ENCODE assay signal across 1 fruit fly cellular context in the genomic region with DNA sequence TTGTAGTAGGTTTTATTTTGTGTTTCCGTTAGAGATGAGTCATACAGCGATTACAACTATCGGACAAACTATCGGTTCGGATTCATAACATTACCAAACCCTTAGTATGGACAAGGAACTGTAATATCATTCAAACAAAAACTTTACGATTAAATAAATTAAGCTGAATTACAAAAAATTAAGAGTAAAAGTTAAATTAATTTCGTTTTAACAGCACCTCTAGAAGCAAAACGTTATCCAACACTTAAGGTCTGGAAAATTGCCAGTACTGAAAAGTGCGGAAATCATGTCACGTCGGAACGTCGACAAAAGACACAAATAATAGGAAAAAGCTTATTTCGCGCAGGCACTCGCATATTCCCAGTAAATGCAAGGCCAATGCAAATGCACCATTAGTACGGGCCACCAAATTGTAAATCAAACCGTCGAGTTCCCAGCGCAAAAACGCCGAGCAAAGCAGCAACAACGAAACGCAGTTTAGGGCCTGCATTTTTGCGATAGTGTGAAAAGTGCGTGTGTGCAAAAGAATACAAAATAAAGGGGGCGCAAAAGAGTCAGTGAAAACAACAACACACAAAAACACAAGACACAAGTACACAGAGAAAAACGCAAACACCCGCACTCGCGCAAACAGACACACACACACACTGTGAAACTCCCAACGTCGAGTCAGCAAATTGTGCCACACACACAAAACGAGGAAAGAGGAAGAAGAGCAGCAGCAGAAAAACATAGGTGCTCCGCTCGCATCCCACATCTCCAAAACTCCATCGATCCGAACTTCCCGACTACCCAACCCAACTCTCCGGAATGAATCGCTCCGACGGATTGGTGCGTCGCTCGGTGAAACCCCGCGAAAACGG.
TF ChIP-seq lines count a peak whose summit lies in the region.

A gene (minus strand): TSS at position 36 of the 863 bp plus-strand sequence.
A gene (plus strand): TSS at position 84 of the 863 bp plus-strand sequence.

TF ChIP-seq in whole organism, embryonic, 481 proteins besides CTCF, POLR2A, EP300 and RAD21 (continued from another document and continues in another):
- TF ChIP-seq gt (GFP tag; IDR thresholded peaks at IDR 0.05; lab: Robert Waterston, UW) (peak; percentile 71), Ets65A (GFP tag; lab: Kevin White, UChicago) (peak; percentile 99), lbe (GFP tag; optimal IDR thresholded peaks at IDR 0.05; lab: Kevin White, UChicago) (peak; percentile 90), hb (GFP tag; IDR thresholded peaks at IDR 0.05; lab: Robert Waterston, UW; ENCODE audit: partially characterized antibody) (peak; percentile 81), CG15696 (tag; optimal IDR thresholded peaks at IDR 0.05; lab: Kevin White, UChicago) (peak; percentile 86), Ravus (GFP tag; IDR thresholded peaks at IDR 0.05; lab: Robert Waterston, UW) (peak; percentile 46), prd (optimal IDR thresholded peaks at IDR 0.05; lab: Kevin White, UChicago) (no peak), prd (GFP tag; IDR thresholded peaks at IDR 0.05; lab: Robert Waterston, UW) (peak; percentile 88), vfl (GFP tag; optimal IDR thresholded peaks at IDR 0.05; lab: Kevin White, UChicago) (peak; percentile 86), Mrtf (GFP tag; IDR thresholded peaks at IDR 0.05; lab: Robert Waterston, UW) (peak; percentile 70; the same call in 2 of the 3 replicates), dimm (GFP tag; IDR thresholded peaks at IDR 0.05; lab: Robert Waterston, UW) (no peak), D19B (GFP tag; optimal IDR thresholded peaks at IDR 0.05; lab: Kevin White, UChicago) (peak; percentile 56), pho (GFP tag; optimal IDR thresholded peaks at IDR 0.05; lab: Kevin White, UChicago) (peak; percentile 88), CG6272 (GFP tag; IDR thresholded peaks at IDR 0.05; lab: Robert Waterston, UW) (peak; percentile 77), CG4328 (GFP tag; optimal IDR thresholded peaks at IDR 0.05; lab: Kevin White, UChicago) (peak; percentile 88), MTF-1 (GFP tag; optimal IDR thresholded peaks at IDR 0.05; lab: Kevin White, UChicago; ENCODE audit: borderline replicate concordance) (no peak), Hmx (GFP tag; optimal IDR thresholded peaks at IDR 0.05; lab: Kevin White, UChicago) (peak; percentile 77), CG10147 (GFP tag; optimal IDR thresholded peaks at IDR 0.05; lab: Kevin White, UChicago) (peak; percentile 84), tll (GFP tag; optimal IDR thresholded peaks at IDR 0.05; lab: Kevin White, UChicago) (no peak), Meics (GFP tag; optimal IDR thresholded peaks at IDR 0.05; lab: Kevin White, UChicago) (peak; percentile 86), CHES-1-like (GFP tag; optimal IDR thresholded peaks at IDR 0.05; lab: Kevin White, UChicago) (peak; percentile 90), Ptx1 (GFP tag; IDR thresholded peaks at IDR 0.05; lab: Robert Waterston, UW) (peak; percentile 84), CG7556 (GFP tag; optimal IDR thresholded peaks at IDR 0.05; lab: Kevin White, UChicago) (peak; percentile 83), tap (tag; optimal IDR thresholded peaks at IDR 0.05; lab: Kevin White, UChicago) (peak; percentile 76), Hey (tag; optimal IDR thresholded peaks at IDR 0.05; lab: Kevin White, UChicago) (peak; percentile 33), CG31365 (tag; optimal IDR thresholded peaks at IDR 0.05; lab: Kevin White, UChicago) (no peak), CG9609 (GFP tag; optimal IDR thresholded peaks at IDR 0.05; lab: Kevin White, UChicago) (peak; percentile 91), CG1603 (tag; optimal IDR thresholded peaks at IDR 0.05; lab: Kevin White, UChicago) (peak; percentile 84), CG15479 (GFP tag; optimal IDR thresholded peaks at IDR 0.05; lab: Kevin White, UChicago) (peak; percentile 16), CG13424 (tag; optimal IDR thresholded peaks at IDR 0.05; lab: Kevin White, UChicago) (peak; percentile 90), crc (GFP tag; optimal IDR thresholded peaks at IDR 0.05; lab: Kevin White, UChicago) (peak; percentile 88), zen2 (GFP tag; IDR thresholded peaks at IDR 0.05; lab: Robert Waterston, UW; ENCODE audit: partially characterized antibody) (peak; percentile 84; the same call in 2 of the 3 replicates), sr (GFP tag; IDR thresholded peaks at IDR 0.05; lab: Robert Waterston, UW) (no peak), CG8478 (optimal IDR thresholded peaks at IDR 0.05; lab: Kevin White, UChicago) (no peak), amos (GFP tag; IDR thresholded peaks at IDR 0.05; lab: Robert Waterston, UW; ENCODE audit: partially characterized antibody) (peak; percentile 85), hkb (optimal IDR thresholded peaks at IDR 0.05; lab: Kevin White, UChicago) (no peak), hkb (GFP tag; IDR thresholded peaks at IDR 0.05; lab: Robert Waterston, UW) (peak; percentile 86), bsh (GFP tag; optimal IDR thresholded peaks at IDR 0.05; lab: Kevin White, UChicago) (peak; percentile 36 to 87), CG8290 (GFP tag; optimal IDR thresholded peaks at IDR 0.05; lab: Kevin White, UChicago) (peak; percentile 92), CG8290 (tag; optimal IDR thresholded peaks at IDR 0.05; lab: Kevin White, UChicago) (peak; percentile 70 to 88), CG16813 (GFP tag; IDR thresholded peaks at IDR 0.05; lab: Robert Waterston, UW; ENCODE audit: partially characterized antibody) (peak; percentile 94), fd96Cb (tag; optimal IDR thresholded peaks at IDR 0.05; lab: Kevin White, UChicago) (peak; percentile 76), CG18764 (GFP tag; optimal IDR thresholded peaks at IDR 0.05; lab: Kevin White, UChicago) (peak; percentile 73), CG7928 (GFP tag; optimal IDR thresholded peaks at IDR 0.05; lab: Kevin White, UChicago) (peak; percentile 54), usp (GFP tag; optimal IDR thresholded peaks at IDR 0.05; lab: Kevin White, UChicago) (no peak), slp2 (GFP tag; optimal IDR thresholded peaks at IDR 0.05; lab: Kevin White, UChicago) (peak; percentile 90), Scr (GFP tag; IDR thresholded peaks at IDR 0.05; lab: Robert Waterston, UW; ENCODE audit: partially characterized antibody) (peak; percentile 97), GATAe (GFP tag; conservative IDR thresholded peaks at IDR 0.05; lab: Robert Waterston, UW) (no peak; the same call in 1 of the 2 replicates), CG7372 (GFP tag; IDR thresholded peaks at IDR 0.05; lab: Robert Waterston, UW) (peak; percentile 83), Dad (GFP tag; optimal IDR thresholded peaks at IDR 0.05; lab: Kevin White, UChicago) (peak; percentile 83), sna (GFP tag; IDR thresholded peaks at IDR 0.05; lab: Robert Waterston, UW; ENCODE audit: partially characterized antibody) (peak; percentile 94), H2.0 (GFP tag; IDR thresholded peaks at IDR 0.05; lab: Robert Waterston, UW) (peak; percentile 85), luna (GFP tag; optimal IDR thresholded peaks at IDR 0.05; lab: Kevin White, UChicago) (peak; percentile 87), Side (GFP tag; optimal IDR thresholded peaks at IDR 0.05; lab: Kevin White, UChicago) (peak; percentile 89), C15 (GFP tag; IDR thresholded peaks at IDR 0.05; lab: Robert Waterston, UW) (peak; percentile 72; the same call in 1 of the 3 replicates), CG10959 (GFP tag; IDR thresholded peaks at IDR 0.05; lab: Robert Waterston, UW) (peak; percentile 65), CG14860 (GFP tag; IDR thresholded peaks at IDR 0.05; lab: Robert Waterston, UW; ENCODE audit: partially characterized antibody) (peak; percentile 89), stc (GFP tag; IDR thresholded peaks at IDR 0.05; lab: Robert Waterston, UW) (peak; percentile 82), PHDP (tag; optimal IDR thresholded peaks at IDR 0.05; lab: Kevin White, UChicago) (peak; percentile 89), CG12219 (GFP tag; optimal IDR thresholded peaks at IDR 0.05; lab: Kevin White, UChicago) (peak; percentile 69), cad (GFP tag; optimal IDR thresholded peaks at IDR 0.05; lab: Kevin White, UChicago) (no peak), sim (GFP tag; IDR thresholded peaks at IDR 0.05; lab: Robert Waterston, UW) (no peak), NfI (GFP tag; optimal IDR thresholded peaks at IDR 0.05; lab: Kevin White, UChicago) (peak; percentile 90), so (GFP tag; IDR thresholded peaks at IDR 0.05; lab: Robert Waterston, UW) (peak; percentile 82), CG18619 (GFP tag; optimal IDR thresholded peaks at IDR 0.05; lab: Kevin White, UChicago) (peak; percentile 78), CG2712 (tag; optimal IDR thresholded peaks at IDR 0.05; lab: Kevin White, UChicago) (peak; percentile 89), wor (GFP tag; IDR thresholded peaks at IDR 0.05; lab: Robert Waterston, UW) (peak; percentile 64), CG2199 (GFP tag; IDR thresholded peaks at IDR 0.05; lab: Robert Waterston, UW) (0 out of 3 replicates have a peak, but pooled peaks have one; percentile 76), pfk (GFP tag; optimal IDR thresholded peaks at IDR 0.05; lab: Kevin White, UChicago) (peak; percentile 32), CG15011 (GFP tag; optimal IDR thresholded peaks at IDR 0.05; lab: Kevin White, UChicago) (peak; percentile 73), Hsf (GFP tag; optimal IDR thresholded peaks at IDR 0.05; lab: Kevin White, UChicago) (peak; percentile 93), CG12299 (tag; optimal IDR thresholded peaks at IDR 0.05; lab: Kevin White, UChicago) (peak; percentile 86), gce (GFP tag; IDR thresholded peaks at IDR 0.05; lab: Robert Waterston, UW) (peak; percentile 48; the same call in 1 of the 3 replicates), CG33557 (GFP tag; optimal IDR thresholded peaks at IDR 0.05; lab: Kevin White, UChicago) (peak; percentile 87), CG34224 (GFP tag; IDR thresholded peaks at IDR 0.05; lab: Robert Waterston, UW; ENCODE audit: partially characterized antibody) (peak; percentile 93), kah (GFP tag; optimal IDR thresholded peaks at IDR 0.05; lab: Kevin White, UChicago) (peak; percentile 29), knrl (GFP tag; IDR thresholded peaks at IDR 0.05; lab: Robert Waterston, UW; ENCODE audit: partially characterized antibody) (peak; percentile 92), CG11247 (GFP tag; IDR thresholded peaks at IDR 0.05; lab: Robert Waterston, UW) (peak; percentile 78), mld (GFP tag; IDR thresholded peaks at IDR 0.05; lab: Robert Waterston, UW; ENCODE audit: partially characterized antibody) (peak; percentile 90), CG34422 (GFP tag; IDR thresholded peaks at IDR 0.05; lab: Robert Waterston, UW) (peak; percentile 83), CG17359 (tag; optimal IDR thresholded peaks at IDR 0.05; lab: Kevin White, UChicago) (peak; percentile 84), HmgZ (tag; optimal IDR thresholded peaks at IDR 0.05; lab: Kevin White, UChicago) (peak; percentile 93), Poxn (GFP tag; IDR thresholded peaks at IDR 0.05; lab: Robert Waterston, UW) (peak; percentile 41; the same call in 1 of the 2 replicates), CG9932 (GFP tag; IDR thresholded peaks at IDR 0.05; lab: Robert Waterston, UW) (peak; percentile 91), CG6654 (GFP tag; optimal IDR thresholded peaks at IDR 0.05; lab: Kevin White, UChicago) (peak; percentile 57), bowl (GFP tag; IDR thresholded peaks at IDR 0.05; lab: Robert Waterston, UW) (no peak), bcd (GFP tag; optimal IDR thresholded peaks at IDR 0.05; lab: Kevin White, UChicago) (peak; percentile 82), sisA (GFP tag; IDR thresholded peaks at IDR 0.05; lab: Robert Waterston, UW) (peak; percentile 83), Kr (GFP tag; optimal IDR thresholded peaks at IDR 0.05; lab: Kevin White, UChicago) (no peak), CG4820 (GFP tag; optimal IDR thresholded peaks at IDR 0.05; lab: Kevin White, UChicago) (peak; percentile 79), HLH54F (GFP tag; optimal IDR thresholded peaks at IDR 0.05; lab: Kevin White, UChicago) (peak; percentile 93), Mes4 (GFP tag; optimal IDR thresholded peaks at IDR 0.05; lab: Kevin White, UChicago) (peak; percentile 85), pita (GFP tag; optimal IDR thresholded peaks at IDR 0.05; lab: Kevin White, UChicago) (no peak), CG12236 (GFP tag; optimal IDR thresholded peaks at IDR 0.05; lab: Kevin White, UChicago) (peak; percentile 78), ranshi (GFP tag; IDR thresholded peaks at IDR 0.05; lab: Robert Waterston, UW) (peak; percentile 82), CG12744 (GFP tag; optimal IDR thresholded peaks at IDR 0.05; lab: Kevin White, UChicago) (peak; percentile 90), B-H1 (GFP tag; IDR thresholded peaks at IDR 0.05; lab: Robert Waterston, UW) (peak; percentile 55; the same call in 2 of the 3 replicates), zf30C (GFP tag; optimal IDR thresholded peaks at IDR 0.05; lab: Kevin White, UChicago) (peak; percentile 65), Doc3 (GFP tag; IDR thresholded peaks at IDR 0.05; lab: Robert Waterston, UW; ENCODE audit: partially characterized antibody) (peak; percentile 97), hbn (GFP tag; IDR thresholded peaks at IDR 0.05; lab: Robert Waterston, UW; ENCODE audit: partially characterized antibody) (peak; percentile 93), Sry-β (GFP tag; optimal IDR thresholded peaks at IDR 0.05; lab: Kevin White, UChicago) (peak; percentile 50), lmd (GFP tag; IDR thresholded peaks at IDR 0.05; lab: Robert Waterston, UW) (peak; percentile 82), Pdp1 (GFP tag; optimal IDR thresholded peaks at IDR 0.05; lab: Kevin White, UChicago) (peak; percentile 89 to 92), lilli (GFP tag; optimal IDR thresholded peaks at IDR 0.05; lab: Kevin White, UChicago) (peak; percentile 94), seq (GFP tag; IDR thresholded peaks at IDR 0.05; lab: Robert Waterston, UW) (peak; percentile 80), ERR (GFP tag; optimal IDR thresholded peaks at IDR 0.05; lab: Kevin White, UChicago) (peak; percentile 80), CG6254 (GFP tag; optimal IDR thresholded peaks at IDR 0.05; lab: Kevin White, UChicago) (no peak), Lhr (GFP tag; optimal IDR thresholded peaks at IDR 0.05; lab: Kevin White, UChicago) (peak; percentile 76), grn (GFP tag; optimal IDR thresholded peaks at IDR 0.05; lab: Kevin White, UChicago) (peak; percentile 34), Bteb2 (GFP tag; optimal IDR thresholded peaks at IDR 0.05; lab: Kevin White, UChicago) (peak; percentile 91), sc (optimal IDR thresholded peaks at IDR 0.05; lab: Kevin White, UChicago) (no peak), sc (GFP tag; optimal IDR thresholded peaks at IDR 0.05; lab: Kevin White, UChicago) (peak; percentile 64), Gsc (GFP tag; IDR thresholded peaks at IDR 0.05; lab: Robert Waterston, UW) (no peak), CG6765 (GFP tag; optimal IDR thresholded peaks at IDR 0.05; lab: Kevin White, UChicago) (peak; percentile 80), HLH3B (GFP tag; IDR thresholded peaks at IDR 0.05; lab: Robert Waterston, UW) (peak; percentile 79), klu (GFP tag; IDR thresholded peaks at IDR 0.05; lab: Robert Waterston, UW) (peak; percentile 67), CG3995 (GFP tag; optimal IDR thresholded peaks at IDR 0.05; lab: Kevin White, UChicago) (peak; percentile 80)
